Worm (Caenorhabditis elegans): ENCODE data around the gene F09C6.13.

ce11 chrV:16873642-16874041, 11.2 kb upstream of the F09C6.13 start, which contains the start of gene srw-23:
- TF ChIP-seq skn-1 (tag; optimal IDR thresholded peaks at IDR 0.05) (no peak), gmeb-1 (tag; optimal IDR thresholded peaks at IDR 0.05) (no peak), ceh-82 (tag; optimal IDR thresholded peaks at IDR 0.05) (no peak), nhr-6 (tag; optimal IDR thresholded peaks at IDR 0.05) (no peak), ztf-4 (tag; optimal IDR thresholded peaks at IDR 0.05) (no peak), elt-1 (tag; optimal IDR thresholded peaks at IDR 0.05) (no peak), zag-1 (tag; optimal IDR thresholded peaks at IDR 0.05) (no peak), snpc-4 (tag; optimal IDR thresholded peaks at IDR 0.05) (no peak), aly-2 (tag; optimal IDR thresholded peaks at IDR 0.05) (no peak), fos-1 (tag; optimal IDR thresholded peaks at IDR 0.05) (no peak), nhr-11 (tag; optimal IDR thresholded peaks at IDR 0.05) (no peak), nhr-237 (tag; optimal IDR thresholded peaks at IDR 0.05) (no peak)
